Worm (Caenorhabditis elegans) whole organism, L2 larva: ENCODE measurements around the gene Y6G8.8.

Experiments
- nhr-11 ChIP-seq: fragments of 150-350 bp; optimal IDR thresholded peaks from 2 replicates; lab custom pipeline; 2014; ENCODE audit warnings: missing biosample characterization, missing genetic modification characterization
- nhr-77 ChIP-seq: fragments of 150-350 bp; optimal IDR thresholded peaks from 2 replicates; lab custom pipeline; 2014; ENCODE audit warnings: missing biosample characterization, missing genetic modification characterization
- unc-62 ChIP-seq: fragments of 150-350 bp; optimal IDR thresholded peaks from 2 replicates; lab custom pipeline; 2014; ENCODE audit warnings: missing biosample characterization, missing genetic modification reagents, missing genetic modification characterization

DNA sequence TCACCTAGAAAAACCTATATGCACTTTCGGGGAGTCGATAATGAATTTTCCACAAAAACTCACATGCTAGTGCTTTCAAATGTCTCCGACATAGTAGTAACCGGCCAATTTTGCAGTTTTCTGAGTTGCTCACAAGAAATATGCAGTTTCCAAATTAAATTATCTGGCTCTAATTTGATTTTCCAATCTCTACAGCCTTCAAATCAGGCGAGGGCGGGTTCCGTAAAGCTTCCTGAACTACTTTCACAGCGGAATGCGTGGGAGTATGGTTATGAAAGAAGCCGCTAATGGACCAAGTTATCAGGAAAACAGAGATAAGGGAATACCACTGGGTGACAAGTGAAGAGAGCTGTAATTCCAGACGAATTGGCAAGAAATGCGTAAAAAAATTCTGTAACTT is 45.5 kb downstream of the Y6G8.8 start, which contains the start of gene F59A1.11:
- TF ChIP-seq nhr-11 (tag; lab: Kevin White, UChicago) (no peak), unc-62 (GFP tag; lab: Kevin White, UChicago) (no peak), nhr-77 (tag; lab: Kevin White, UChicago) (no peak)
